Fruit fly (Drosophila melanogaster) whole organism, embryonic: ENCODE results near the gene CG14431.

Source experiments
- Atf-2 ChIP-seq: fragments of 200-800 bp; sonication (Bioruptor generic); optimal IDR thresholded peaks from 2 replicates; lab custom pipeline; 2016; ENCODE audit warnings: missing biosample characterization, missing genetic modification characterization
- CG11504 ChIP-seq: fragments of 200-800 bp; sonication (Bioruptor generic); optimal IDR thresholded peaks from 3 replicates; lab custom pipeline; 2019; ENCODE audit warnings: missing biosample characterization, mild to moderate bottlenecking, missing genetic modification characterization, moderate library complexity
- CG12155 ChIP-seq: fragments of 200-800 bp; sonication (Bioruptor generic); optimal IDR thresholded peaks from 3 replicates; lab custom pipeline; 2016; ENCODE audit warnings: missing biosample characterization, missing genetic modification characterization
- CG13624 ChIP-seq: fragments of 200-800 bp; sonication (Bioruptor generic); optimal IDR thresholded peaks from 2 replicates; lab custom pipeline; 2016; ENCODE audit warnings: missing biosample characterization, missing genetic modification characterization
- CG15011 ChIP-seq: fragments of 200-800 bp; sonication (Bioruptor generic); optimal IDR thresholded peaks from 3 replicates; lab custom pipeline; 2018; ENCODE audit warnings: missing biosample characterization, mild to moderate bottlenecking, missing genetic modification characterization
- CG15269 ChIP-seq: fragments of 200-800 bp; sonication (Bioruptor generic); optimal IDR thresholded peaks from 2 replicates; lab custom pipeline; 2018; ENCODE audit warnings: missing biosample characterization, mild to moderate bottlenecking, missing genetic modification characterization, moderate library complexity
- CG15696 ChIP-seq: fragments of 200-800 bp; sonication (Bioruptor generic); optimal IDR thresholded peaks from 2 replicates; lab custom pipeline; 2019; ENCODE audit warnings: missing biosample characterization, mild to moderate bottlenecking, missing genetic modification characterization, moderate library complexity
- CG1603 ChIP-seq: fragments of 200-800 bp; sonication (Bioruptor generic); optimal IDR thresholded peaks from 2 replicates; lab custom pipeline; 2019; ENCODE audit warnings: missing biosample characterization, mild to moderate bottlenecking, missing genetic modification characterization, moderate library complexity
- CG16813 ChIP-seq: fragments of 200-800 bp; sonication (Bioruptor generic); IDR thresholded peaks from 3 replicates; pipeline ENCODE4 v1.3.6; 2022; ENCODE audit warnings: missing biosample characterization, missing genetic modification characterization; ENCODE audit not compliant: partially characterized antibody
- CG17612 ChIP-seq: fragments of 200-800 bp; sonication (Bioruptor generic); IDR thresholded peaks from 2 replicates; pipeline ENCODE4 v1.3.6; 2022; ENCODE audit warnings: missing biosample characterization, missing genetic modification characterization
- CG17912 ChIP-seq: fragments of 200-800 bp; sonication (Bioruptor generic); optimal IDR thresholded peaks from 2 replicates; lab custom pipeline; 2018; ENCODE audit warnings: missing biosample characterization, mild to moderate bottlenecking, missing genetic modification characterization
- CG1832 ChIP-seq: fragments of 200-800 bp; sonication (Bioruptor generic); optimal IDR thresholded peaks from 2 replicates; lab custom pipeline; 2017; ENCODE audit warnings: missing biosample characterization, mild to moderate bottlenecking, missing genetic modification characterization, inconsistent platforms
- CG18476 ChIP-seq: fragments of 200-800 bp; sonication (Bioruptor generic); optimal IDR thresholded peaks from 2 replicates; lab custom pipeline; 2016; ENCODE audit warnings: missing biosample characterization, mild to moderate bottlenecking, missing genetic modification characterization
- CG2202 ChIP-seq: fragments of 200-800 bp; sonication (Bioruptor generic); optimal IDR thresholded peaks from 2 replicates; lab custom pipeline; 2018; ENCODE audit warnings: missing biosample characterization, mild to moderate bottlenecking, missing genetic modification characterization
- CG3838 ChIP-seq: fragments of 200-800 bp; sonication (Bioruptor generic); optimal IDR thresholded peaks from 3 replicates; lab custom pipeline; 2016; ENCODE audit warnings: missing biosample characterization, missing genetic modification characterization
- CG4854 ChIP-seq: fragments of 200-800 bp; sonication (Bioruptor generic); optimal IDR thresholded peaks from 2 replicates; lab custom pipeline; 2016; ENCODE audit warnings: missing biosample characterization, missing genetic modification characterization, inconsistent platforms
- CG6175 ChIP-seq: fragments of 200-800 bp; sonication (Bioruptor generic); IDR thresholded peaks from 3 replicates; pipeline ENCODE4 v1.3.6; 2022; ENCODE audit warnings: missing biosample characterization, missing genetic modification characterization
- CG7839 ChIP-seq: fragments of 200-800 bp; sonication (Bioruptor generic); optimal IDR thresholded peaks from 3 replicates; lab custom pipeline; 2018; ENCODE audit warnings: missing biosample characterization, mild to moderate bottlenecking, missing genetic modification characterization, moderate library complexity
- CG8478 ChIP-seq: fragments of >200 bp; optimal IDR thresholded peaks from 2 replicates; lab custom pipeline; 2018
- CTCF ChIP-seq: fragments of 200-800 bp; sonication (Bioruptor generic); optimal IDR thresholded peaks from 2 replicates; lab custom pipeline; 2017; ENCODE audit warnings: missing biosample characterization, mild to moderate bottlenecking, missing genetic modification characterization, moderate library complexity
- Gug ChIP-seq: fragments of 200-800 bp; sonication (Bioruptor generic); IDR thresholded peaks from 4 replicates; pipeline ENCODE4 v1.3.6; 2022; ENCODE audit warnings: missing biosample characterization, missing genetic modification characterization
- H2.0 ChIP-seq: fragments of 200-800 bp; sonication (Bioruptor generic); IDR thresholded peaks from 2 replicates; pipeline ENCODE4 v1.3.6; 2022; ENCODE audit warnings: missing biosample characterization, missing genetic modification characterization
- HLH3B ChIP-seq: fragments of 200-800 bp; sonication (Bioruptor generic); IDR thresholded peaks from 2 replicates; pipeline ENCODE4 v1.3.6; 2022; ENCODE audit warnings: missing biosample characterization, missing genetic modification characterization
- HLH4C ChIP-seq: fragments of 200-800 bp; sonication (Bioruptor generic); IDR thresholded peaks from 3 replicates; pipeline ENCODE4 v1.3.6; 2022; ENCODE audit warnings: missing biosample characterization, missing genetic modification characterization; ENCODE audit not compliant: partially characterized antibody
- Hey ChIP-seq: fragments of 200-800 bp; sonication (Bioruptor generic); optimal IDR thresholded peaks from 3 replicates; lab custom pipeline; 2018; ENCODE audit warnings: missing biosample characterization, mild to moderate bottlenecking, missing genetic modification characterization
- NFAT ChIP-seq: fragments of 200-800 bp; sonication (Bioruptor generic); IDR thresholded peaks from 2 replicates; pipeline ENCODE4 v1.3.6; 2022; ENCODE audit warnings: missing biosample characterization, missing genetic modification characterization
- Nf-YB ChIP-seq: fragments of 200-800 bp; sonication (Bioruptor generic); optimal IDR thresholded peaks from 3 replicates; lab custom pipeline; 2019; ENCODE audit warnings: missing biosample characterization, mild to moderate bottlenecking, missing genetic modification characterization, moderate library complexity
- Oaz ChIP-seq: fragments of 200-800 bp; sonication (Bioruptor generic); IDR thresholded peaks from 2 replicates; pipeline ENCODE4 v1.3.6; 2022; ENCODE audit warnings: missing biosample characterization, missing genetic modification characterization
- Oli ChIP-seq: fragments of 200-800 bp; sonication (Bioruptor generic); optimal IDR thresholded peaks from 2 replicates; lab custom pipeline; 2018; ENCODE audit warnings: missing biosample characterization, mild to moderate bottlenecking, missing genetic modification characterization, moderate library complexity
- YL-1 ChIP-seq: fragments of 200-800 bp; sonication (Bioruptor generic); optimal IDR thresholded peaks from 3 replicates; lab custom pipeline; 2017; ENCODE audit warnings: missing biosample characterization, mild to moderate bottlenecking, missing genetic modification characterization
- chm ChIP-seq: fragments of 200-800 bp; sonication (Bioruptor generic); IDR thresholded peaks from 2 replicates; pipeline ENCODE4 v1.3.6; 2022; ENCODE audit warnings: missing biosample characterization, missing genetic modification characterization
- dm ChIP-seq: fragments of 200-800 bp; sonication (Bioruptor generic); optimal IDR thresholded peaks from 3 replicates; lab custom pipeline; 2016; ENCODE audit warnings: missing biosample characterization, missing genetic modification characterization
- dmrt99B ChIP-seq: fragments of 200-800 bp; sonication (Bioruptor generic); optimal IDR thresholded peaks from 2 replicates; lab custom pipeline; 2018; ENCODE audit warnings: missing biosample characterization, mild to moderate bottlenecking, missing genetic modification characterization, moderate library complexity
- dpn ChIP-seq, 2 experiments: fragments of 200-800 bp; sonication (Bioruptor generic); optimal IDR thresholded peaks; 3 replicates each; lab custom pipeline; 2016; ENCODE audit warnings: missing biosample characterization in 2 of 2, missing genetic modification characterization in 2 of 2
- dysf ChIP-seq: fragments of 200-800 bp; sonication (Bioruptor generic); IDR thresholded peaks from 3 replicates; pipeline ENCODE4 v1.3.6; 2022; ENCODE audit warnings: missing biosample characterization, missing genetic modification characterization
- fd64A ChIP-seq: fragments of 200-800 bp; sonication (Bioruptor generic); optimal IDR thresholded peaks from 3 replicates; lab custom pipeline; 2018; ENCODE audit warnings: missing biosample characterization, mild to moderate bottlenecking, missing genetic modification characterization
- grau ChIP-seq: fragments of 200-800 bp; optimal IDR thresholded peaks from 3 replicates; lab custom pipeline; 2019; ENCODE audit warnings: missing biosample characterization, mild to moderate bottlenecking, missing genetic modification characterization, moderate library complexity
- gsb ChIP-seq: fragments of 200-800 bp; sonication (Bioruptor generic); IDR thresholded peaks from 2 replicates; pipeline ENCODE4 v1.3.6; 2022; ENCODE audit warnings: missing biosample characterization, missing genetic modification characterization
- hkb ChIP-seq, 2 experiments: fragments of 200-800 bp in 1 of 2; fragments of >200 bp in 1 of 2; sonication (Bioruptor generic) in 1 of 2; IDR thresholded peaks in 1 of 2; optimal IDR thresholded peaks in 1 of 2; 2 replicates each; pipeline versions ENCODE4 v1.3.6 to Lab custom; 2017 to 2022; ENCODE audit warnings: missing biosample characterization in 1 of 2, missing genetic modification characterization in 1 of 2
- jumu ChIP-seq: fragments of 200-800 bp; sonication (Bioruptor generic); optimal IDR thresholded peaks from 3 replicates; lab custom pipeline; 2016; ENCODE audit warnings: missing biosample characterization, missing genetic modification characterization
- lab ChIP-seq: fragments of 200-800 bp; sonication (Bioruptor generic); optimal IDR thresholded peaks from 3 replicates; lab custom pipeline; 2017; ENCODE audit warnings: missing biosample characterization, missing genetic modification characterization, mild to moderate bottlenecking, moderate library complexity, missing genetic modification reagents
- nom ChIP-seq: fragments of 200-800 bp; sonication (Bioruptor generic); optimal IDR thresholded peaks from 2 replicates; lab custom pipeline; 2017; ENCODE audit warnings: missing biosample characterization, missing genetic modification characterization, mild to moderate bottlenecking, moderate library complexity, missing genetic modification reagents
- odd ChIP-seq: fragments of 200-800 bp; sonication (Bioruptor generic); optimal IDR thresholded peaks from 2 replicates; lab custom pipeline; 2017; ENCODE audit warnings: missing biosample characterization, mild to moderate bottlenecking, missing genetic modification characterization
- org-1 ChIP-seq: fragments of 200-800 bp; sonication (Bioruptor generic); optimal IDR thresholded peaks from 2 replicates; lab custom pipeline; 2017; ENCODE audit warnings: missing biosample characterization, missing genetic modification characterization
- sens ChIP-seq: fragments of 200-800 bp; sonication (Bioruptor generic); peaks from one replicate; lab custom pipeline; 2016; ENCODE audit warnings: missing biosample characterization, missing genetic modification characterization
- sima ChIP-seq: fragments of 200-800 bp; sonication (Bioruptor generic); optimal IDR thresholded peaks from 2 replicates; lab custom pipeline; 2016; ENCODE audit warnings: missing biosample characterization, missing genetic modification characterization
- sisA ChIP-seq: fragments of 200-800 bp; sonication (Bioruptor generic); IDR thresholded peaks from 2 replicates; pipeline ENCODE4 v1.3.6; 2022; ENCODE audit warnings: missing biosample characterization, missing genetic modification characterization
- sob ChIP-seq: fragments of 200-800 bp; sonication (Bioruptor generic); IDR thresholded peaks from 2 replicates; pipeline ENCODE4 v1.3.6; 2022; ENCODE audit warnings: missing biosample characterization, missing genetic modification characterization
- tll ChIP-seq, 2 experiments: fragments of 200-800 bp in 1 of 2; fragments of >200 bp in 1 of 2; sonication (Bioruptor generic) in 1 of 2; optimal IDR thresholded peaks; 2 replicates each; lab custom pipeline; 2017 to 2019; ENCODE audit warnings: missing biosample characterization in 2 of 2, missing genetic modification characterization in 2 of 2, mild to moderate bottlenecking in 1 of 2, moderate library complexity in 1 of 2
- zf30C ChIP-seq: fragments of 200-800 bp; sonication (Bioruptor generic); optimal IDR thresholded peaks from 3 replicates; lab custom pipeline; 2018; ENCODE audit warnings: missing biosample characterization, mild to moderate bottlenecking, missing genetic modification characterization

The CG14431 gene

DNA sequence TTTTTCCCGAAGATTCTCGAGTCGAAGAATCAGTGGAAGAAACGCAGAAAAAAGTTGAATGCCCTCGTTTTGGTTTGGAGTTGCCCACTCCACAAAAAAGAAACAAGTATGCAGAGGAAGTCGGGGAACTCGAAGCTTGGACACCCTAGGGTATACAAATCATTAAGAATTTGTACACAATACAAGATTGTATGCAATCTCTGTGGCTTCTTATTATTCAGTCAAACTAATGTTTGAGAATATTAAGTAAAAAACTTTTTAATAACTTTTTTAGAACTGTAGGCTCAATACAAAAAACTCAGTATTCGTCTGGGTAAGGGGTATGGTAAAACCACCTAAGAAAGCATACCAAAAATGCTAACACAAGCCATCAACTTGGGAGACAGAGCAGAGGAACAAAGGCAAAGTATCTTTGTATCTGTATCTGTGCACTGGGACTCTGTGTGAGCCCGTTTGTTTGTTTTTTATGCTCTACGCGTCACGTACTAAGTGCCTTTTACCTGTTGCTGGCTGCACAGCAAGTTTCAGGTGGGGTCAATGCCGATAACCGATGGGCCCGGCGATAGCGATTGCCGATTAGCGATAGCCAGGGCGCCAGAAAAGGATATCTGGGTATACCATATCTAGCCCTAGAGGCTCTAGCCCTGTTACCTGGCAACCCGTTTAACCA is 77.2 kb downstream of the CG14431 start (continued):
- no peak for TF ChIP-seq CG17912 (GFP tag; lab: Kevin White, UChicago)
- peak; percentile 88 for TF ChIP-seq CG2202 (tag; lab: Kevin White, UChicago)
- peak; percentile 80; the same call in 1 of the 2 replicates for TF ChIP-seq chm (GFP tag; lab: Robert Waterston, UW)
- TF ChIP-seq CG1603 (tag; lab: Kevin White, UChicago): peak; percentile 56
- TF ChIP-seq CG1832: no peak
- peak; percentile 79 for TF ChIP-seq dmrt99B (tag; lab: Kevin White, UChicago)
- peak; percentile 63 for TF ChIP-seq dm (GFP tag; lab: Kevin White, UChicago)
- TF ChIP-seq tll (GFP tag; optimal IDR thresholded peaks at IDR 0.05; lab: Kevin White, UChicago): no peak
- TF ChIP-seq CG4854 (GFP tag; lab: Kevin White, UChicago): peak; percentile 50
- TF ChIP-seq CG11504 (tag; lab: Kevin White, UChicago): peak; percentile 79
- TF ChIP-seq NFAT (GFP tag; lab: Robert Waterston, UW): no peak
- peak; percentile 54 for TF ChIP-seq fd64A (GFP tag; lab: Kevin White, UChicago)
- TF ChIP-seq Gug (GFP tag; lab: Robert Waterston, UW): peak; percentile 43; the same call in 1 of the 4 replicates
- TF ChIP-seq dpn (GFP tag; optimal IDR thresholded peaks at IDR 0.05; lab: Kevin White, UChicago): peak; percentile 64 to 82
- TF ChIP-seq CG18476 (GFP tag; lab: Kevin White, UChicago): peak; percentile 60
- TF ChIP-seq odd: peak; percentile 38
- TF ChIP-seq Atf-2 (GFP tag; lab: Kevin White, UChicago): peak; percentile 78
- TF ChIP-seq CG15269 (tag; lab: Kevin White, UChicago): peak; percentile 56
- TF ChIP-seq CG15011 (GFP tag; lab: Kevin White, UChicago): peak; percentile 42
- no peak for TF ChIP-seq CG17612 (GFP tag; lab: Robert Waterston, UW)
- peak; percentile 82 for TF ChIP-seq Oli (tag; lab: Kevin White, UChicago)
- TF ChIP-seq hkb (optimal IDR thresholded peaks at IDR 0.05; lab: Kevin White, UChicago): no peak
- peak; percentile 75 for TF ChIP-seq hkb (GFP tag; IDR thresholded peaks at IDR 0.05; lab: Robert Waterston, UW)
- peak; percentile 81 for TF ChIP-seq grau (tag; lab: Kevin White, UChicago)
- peak; percentile 54; the same call in 2 of the 3 replicates for TF ChIP-seq HLH4C (GFP tag; lab: Robert Waterston, UW)
- peak; percentile 84 for TF ChIP-seq CG7839 (tag; lab: Kevin White, UChicago)
- TF ChIP-seq zf30C (GFP tag; lab: Kevin White, UChicago): no peak
- TF ChIP-seq Oaz (GFP tag; lab: Robert Waterston, UW): no peak
- TF ChIP-seq CTCF: no peak
- TF ChIP-seq YL-1: no peak
- no peak for TF ChIP-seq sima (GFP tag; lab: Kevin White, UChicago)
- 0 out of 3 replicates have a peak, but pooled peaks have one; percentile 23 for TF ChIP-seq CG6175
- peak; percentile 99 for TF ChIP-seq sens (GFP tag; lab: Kevin White, UChicago)
- TF ChIP-seq CG8478 (lab: Kevin White, UChicago): no peak
- TF ChIP-seq dysf (GFP tag; lab: Robert Waterston, UW): peak; percentile 69; the same call in 2 of the 3 replicates
- no peak for TF ChIP-seq Hey
- peak; percentile 71 for TF ChIP-seq sob (GFP tag; lab: Robert Waterston, UW)
- peak; percentile 54; the same call in 2 of the 3 replicates for TF ChIP-seq CG16813 (GFP tag; lab: Robert Waterston, UW)
- TF ChIP-seq CG12155 (GFP tag; lab: Kevin White, UChicago): peak; percentile 67
- TF ChIP-seq lab (GFP tag; lab: Kevin White, UChicago): peak; percentile 64
- TF ChIP-seq jumu: peak; percentile 62
- peak; percentile 66 for TF ChIP-seq H2.0 (GFP tag; lab: Robert Waterston, UW)
- peak; percentile 74 for TF ChIP-seq HLH3B (GFP tag; lab: Robert Waterston, UW)
- TF ChIP-seq CG13624 (GFP tag; lab: Kevin White, UChicago): peak; percentile 73
- peak; percentile 32 for TF ChIP-seq nom (GFP tag; lab: Kevin White, UChicago)
- TF ChIP-seq sisA (GFP tag; lab: Robert Waterston, UW): peak; percentile 77
- no peak for TF ChIP-seq gsb (GFP tag; lab: Robert Waterston, UW)
- TF ChIP-seq CG3838 (GFP tag; lab: Kevin White, UChicago): peak; percentile 49
- peak; percentile 64 for TF ChIP-seq org-1 (GFP tag; lab: Kevin White, UChicago)
- peak; percentile 59 for TF ChIP-seq Nf-YB (GFP tag; lab: Kevin White, UChicago)
- peak; percentile 71 for TF ChIP-seq CG15696 (tag; lab: Kevin White, UChicago)
